Fruit fly (Drosophila melanogaster): ENCODE results near the gene CG10874.

- TF ChIP-seq CG8478 (optimal IDR thresholded peaks at IDR 0.05), result no peak
- no peak for TF ChIP-seq CTCF (optimal IDR thresholded peaks at IDR 0.05)
Observed at dm6 chr2L:2177969-2178809, 14.0 kb downstream of the CG10874 start, which contains the start of gene aop.

Measured in S2 (cell line).